Worm (Caenorhabditis elegans) whole organism, L1 larva: ENCODE data around the gene Y22D7AL.4.
A peak's percentile ranks its signal among the peaks of the same experiment; 100 is the strongest.

Experiments
- C04F5.9 ChIP-seq: sonication (generic microtip); optimal IDR thresholded peaks from 2 replicates; lab custom pipeline; 2016; ENCODE audit warnings: missing genetic modification characterization, missing compliant biosample characterization
- C34B4.2 ChIP-seq: sonication (generic microtip); optimal IDR thresholded peaks from 2 replicates; lab custom pipeline; 2017; ENCODE audit warnings: mild to moderate bottlenecking, missing genetic modification characterization, missing compliant biosample characterization
- F16B12.6 ChIP-seq: fragments of 150-350 bp; optimal IDR thresholded peaks from 2 replicates; lab custom pipeline; 2014; ENCODE audit warnings: missing biosample characterization, missing genetic modification characterization
- alr-1 ChIP-seq: fragments of 200-800 bp; sonication (Bioruptor generic); optimal IDR thresholded peaks from 2 replicates; lab custom pipeline; 2018; ENCODE audit warnings: borderline replicate concordance, mild to moderate bottlenecking, missing genetic modification characterization, missing compliant biosample characterization
- blmp-1 ChIP-seq: fragments of 150-350 bp; optimal IDR thresholded peaks from 2 replicates; lab custom pipeline; 2014; ENCODE audit warnings: missing biosample characterization, missing genetic modification characterization
- ceh-8 ChIP-seq: fragments of 200-800 bp; sonication (Bioruptor generic); optimal IDR thresholded peaks from 2 replicates; lab custom pipeline; 2018; ENCODE audit warnings: mild to moderate bottlenecking, missing genetic modification characterization, moderate library complexity, missing compliant biosample characterization
- ceh-82 ChIP-seq, 3 experiments: fragments of 150-350 bp in 1 of 3; sonication (generic microtip) in 2 of 3; optimal IDR thresholded peaks; 2 replicates each; lab custom pipeline; 2014 to 2017; ENCODE audit warnings: missing biosample characterization in 3 of 3, missing genetic modification characterization in 3 of 3
- ceh-88 ChIP-seq: fragments of 200-800 bp; sonication (Bioruptor generic); IDR thresholded peaks from 2 replicates; pipeline ENCODE4 v1.3.6; 2022; ENCODE audit warnings: missing genetic modification characterization, missing compliant biosample characterization
- dsc-1 ChIP-seq: sonication (generic microtip); optimal IDR thresholded peaks from 2 replicates; lab custom pipeline; 2016; ENCODE audit warnings: mild to moderate bottlenecking, missing genetic modification characterization, missing compliant biosample characterization
- efl-1 ChIP-seq, 4 experiments: fragments of 150-350 bp; optimal IDR thresholded peaks in 3 of 4; peaks in 1 of 4; 1 replicate in 1 of 4; 2 replicates in 3 of 4; lab custom pipeline; 2014; ENCODE audit warnings: missing biosample characterization in 2 of 4, missing genetic modification characterization in 2 of 4, missing genetic modification reagents in 2 of 4
- elt-2 ChIP-seq: sonication (generic microtip); optimal IDR thresholded peaks from 2 replicates; lab custom pipeline; 2016; ENCODE audit warnings: missing genetic modification characterization, mild to moderate bottlenecking, inconsistent platforms, missing compliant biosample characterization, missing genetic modification reagents
- elt-3 ChIP-seq, 6 experiments: fragments of 150-350 bp in 1 of 6; sonication (generic microtip); optimal IDR thresholded peaks; 2 replicates each; lab custom pipeline; 2017 to 2018; ENCODE audit warnings: missing biosample characterization in 6 of 6, missing genetic modification characterization in 6 of 6, inconsistent platforms in 1 of 6
- fkh-8 ChIP-seq: sonication (generic microtip); optimal IDR thresholded peaks from 2 replicates; lab custom pipeline; 2016; ENCODE audit warnings: mild to moderate bottlenecking, missing genetic modification characterization, missing compliant biosample characterization
- irx-1 ChIP-seq: sonication (generic microtip); optimal IDR thresholded peaks from 2 replicates; lab custom pipeline; 2016; ENCODE audit warnings: missing genetic modification characterization, missing compliant biosample characterization
- jun-1 ChIP-seq: fragments of 150-350 bp; optimal IDR thresholded peaks from 2 replicates; lab custom pipeline; 2014; ENCODE audit warnings: missing biosample characterization, missing genetic modification reagents, missing genetic modification characterization
- lin-14 ChIP-seq: fragments of 200-800 bp; sonication (Bioruptor generic); optimal IDR thresholded peaks from 2 replicates; lab custom pipeline; 2018; ENCODE audit warnings: mild to moderate bottlenecking, missing genetic modification characterization, moderate library complexity, missing compliant biosample characterization
- lin-35 ChIP-seq, 2 experiments: fragments of 150-350 bp; optimal IDR thresholded peaks; 2 replicates each; lab custom pipeline; 2014; ENCODE audit warnings: missing biosample characterization in 2 of 2, missing genetic modification characterization in 2 of 2, missing genetic modification reagents in 2 of 2
- lsy-2 ChIP-seq, 2 experiments: fragments of 150-350 bp; optimal IDR thresholded peaks; 2 replicates each; lab custom pipeline; 2014; ENCODE audit warnings: missing biosample characterization in 2 of 2, missing genetic modification characterization in 2 of 2
- mab-9 ChIP-seq: fragments of 200-800 bp; sonication (Bioruptor generic); IDR thresholded peaks from 2 replicates; pipeline ENCODE4 v1.3.6; 2022; ENCODE audit warnings: missing genetic modification reagents, missing genetic modification characterization, missing compliant biosample characterization
- mdl-1 ChIP-seq, 2 experiments: fragments of 150-350 bp; optimal IDR thresholded peaks; 2 replicates each; lab custom pipeline; 2014 to 2017; ENCODE audit warnings: missing biosample characterization in 2 of 2, missing genetic modification characterization in 2 of 2, inconsistent platforms in 1 of 2
- mef-2 ChIP-seq: fragments of 150-350 bp; optimal IDR thresholded peaks from 2 replicates; lab custom pipeline; 2014; ENCODE audit warnings: missing biosample characterization, missing genetic modification characterization
- mep-1 ChIP-seq: fragments of 150-350 bp; optimal IDR thresholded peaks from 2 replicates; lab custom pipeline; 2014; ENCODE audit warnings: missing biosample characterization, missing genetic modification characterization
- nhr-19 ChIP-seq: fragments of 200-800 bp; sonication (Bioruptor generic); conservative IDR thresholded peaks from 2 replicates; pipeline ENCODE4 v1.3.6; 2022; ENCODE audit warnings: missing genetic modification characterization, missing compliant biosample characterization
- nhr-20 ChIP-seq: sonication (generic microtip); optimal IDR thresholded peaks from 2 replicates; lab custom pipeline; 2016; ENCODE audit warnings: mild to moderate bottlenecking, missing genetic modification characterization, missing compliant biosample characterization
- nhr-28 ChIP-seq: fragments of 150-350 bp; optimal IDR thresholded peaks from 2 replicates; lab custom pipeline; 2014; ENCODE audit warnings: missing biosample characterization, missing genetic modification characterization
- nhr-47 ChIP-seq: sonication (generic microtip); optimal IDR thresholded peaks from 2 replicates; lab custom pipeline; 2016; ENCODE audit warnings: mild to moderate bottlenecking, missing genetic modification characterization, moderate library complexity, missing compliant biosample characterization
- nhr-71 ChIP-seq: sonication (generic microtip); optimal IDR thresholded peaks from 2 replicates; lab custom pipeline; 2016; ENCODE audit warnings: mild to moderate bottlenecking, missing genetic modification characterization, moderate library complexity, missing compliant biosample characterization
- nhr-77 ChIP-seq: fragments of 150-350 bp; optimal IDR thresholded peaks from 2 replicates; lab custom pipeline; 2014; ENCODE audit warnings: missing biosample characterization, missing genetic modification characterization
- nhr-84 ChIP-seq: sonication (generic microtip); optimal IDR thresholded peaks from 2 replicates; lab custom pipeline; 2017; ENCODE audit warnings: missing biosample characterization, missing genetic modification characterization
- nhr-85 ChIP-seq: sonication (generic microtip); peaks from one replicate; lab custom pipeline; 2016; ENCODE audit warnings: missing genetic modification characterization, inconsistent platforms, missing compliant biosample characterization
- nhr-90 ChIP-seq: sonication (generic microtip); optimal IDR thresholded peaks from 2 replicates; lab custom pipeline; 2016; ENCODE audit warnings: mild to moderate bottlenecking, missing genetic modification characterization, missing compliant biosample characterization; ENCODE audit not compliant: poor library complexity
- pax-3 ChIP-seq: fragments of 200-800 bp; sonication (Bioruptor generic); optimal IDR thresholded peaks from 2 replicates; lab custom pipeline; 2018; ENCODE audit warnings: mild to moderate bottlenecking, missing genetic modification characterization, moderate library complexity, missing compliant biosample characterization
- rnt-1 ChIP-seq: sonication (generic microtip); optimal IDR thresholded peaks from 2 replicates; lab custom pipeline; 2016; ENCODE audit warnings: mild to moderate bottlenecking, missing genetic modification characterization, moderate library complexity, missing compliant biosample characterization
- skn-1 ChIP-seq: fragments of 150-350 bp; optimal IDR thresholded peaks from 2 replicates; lab custom pipeline; 2014; ENCODE audit warnings: missing biosample characterization, missing genetic modification characterization
- snu-23 ChIP-seq: sonication (generic microtip); optimal IDR thresholded peaks from 2 replicates; lab custom pipeline; 2016; ENCODE audit warnings: missing genetic modification characterization, missing compliant biosample characterization
- swsn-7 ChIP-seq: sonication (generic microtip); optimal IDR thresholded peaks from 2 replicates; lab custom pipeline; 2016; ENCODE audit warnings: missing genetic modification characterization, missing compliant biosample characterization
- tbx-2 ChIP-seq: sonication (generic microtip); optimal IDR thresholded peaks from 2 replicates; lab custom pipeline; 2016; ENCODE audit warnings: missing genetic modification characterization, missing compliant biosample characterization
- unc-30 ChIP-seq: sonication (generic microtip); optimal IDR thresholded peaks from 2 replicates; lab custom pipeline; 2017; ENCODE audit warnings: missing biosample characterization, missing genetic modification characterization
- unc-62 ChIP-seq: fragments of 150-350 bp; optimal IDR thresholded peaks from 2 replicates; lab custom pipeline; 2014; ENCODE audit warnings: missing biosample characterization, missing genetic modification reagents, missing genetic modification characterization
- unc-86 ChIP-seq: sonication (generic microtip); optimal IDR thresholded peaks from 2 replicates; lab custom pipeline; 2016; ENCODE audit warnings: missing genetic modification characterization, missing compliant biosample characterization
- xbp-1 ChIP-seq: sonication (generic microtip); optimal IDR thresholded peaks from 2 replicates; lab custom pipeline; 2016; ENCODE audit warnings: missing genetic modification characterization, missing compliant biosample characterization
- zip-4 ChIP-seq: fragments of 200-800 bp; sonication (Bioruptor generic); optimal IDR thresholded peaks from 2 replicates; lab custom pipeline; 2018; ENCODE audit warnings: mild to moderate bottlenecking, missing genetic modification characterization, moderate library complexity, missing compliant biosample characterization
- ztf-11 ChIP-seq, 2 experiments: sonication (generic microtip); optimal IDR thresholded peaks; 2 replicates each; lab custom pipeline; 2016 to 2017; ENCODE audit warnings: missing genetic modification characterization in 2 of 2, missing biosample characterization in 1 of 2, missing compliant biosample characterization in 1 of 2
- ztf-4 ChIP-seq: fragments of 150-350 bp; optimal IDR thresholded peaks from 2 replicates; lab custom pipeline; 2014; ENCODE audit warnings: missing biosample characterization, missing genetic modification characterization

Gene Y22D7AL.4

ce11 chrIII:1604514-1604976, 21.9 kb upstream of the Y22D7AL.4 start, which contains the start of gene Y22D7AL.6:
Y22D7AL.6 (plus strand) TSS chrIII:1604926.
- TF ChIP-seq mab-9: 0 out of 2 replicates have a peak, but pooled peaks have one; percentile 15
- TF ChIP-seq pax-3 (tag; lab: Kevin White, UChicago): no peak
- peak in 1 of 2 experiments; percentile 21 for TF ChIP-seq mdl-1 (tag; optimal IDR thresholded peaks at IDR 0.05; lab: Kevin White, UChicago)
- peak in 1 of 2 experiments; percentile 7 for TF ChIP-seq efl-1 (optimal IDR thresholded peaks at IDR 0.05; lab: Kevin White, UChicago)
- TF ChIP-seq efl-1 (GFP tag; optimal IDR thresholded peaks at IDR 0.05 in 1 of 2; lab: Kevin White, UChicago): peak in 1 of 2 experiments; percentile 36
- TF ChIP-seq nhr-19 (GFP tag; lab: Robert Waterston, UW): peak; percentile 31; the same call in 1 of the 2 replicates
- TF ChIP-seq rnt-1: peak; percentile 26
- peak; percentile 13 for TF ChIP-seq fkh-8 (tag; lab: Kevin White, UChicago)
- no peak for TF ChIP-seq jun-1
- peak; percentile 21 for TF ChIP-seq skn-1 (tag; lab: Kevin White, UChicago)
- no peak for TF ChIP-seq nhr-84
- TF ChIP-seq ceh-82 (tag; optimal IDR thresholded peaks at IDR 0.05; lab: Kevin White, UChicago): peak in 1 of 3 experiments; percentile 13
- TF ChIP-seq tbx-2 (tag; lab: Kevin White, UChicago): peak; percentile 24
- peak; percentile 50 for TF ChIP-seq snu-23 (GFP tag; lab: Kevin White, UChicago)
- TF ChIP-seq unc-30 (tag; lab: Kevin White, UChicago): no peak
- TF ChIP-seq alr-1: no peak
- no peak for TF ChIP-seq ceh-88 (GFP tag; lab: Robert Waterston, UW)
- no peak for TF ChIP-seq ztf-4 (tag; lab: Kevin White, UChicago)
- peak; percentile 36 for TF ChIP-seq xbp-1 (tag; lab: Kevin White, UChicago)
- no peak for TF ChIP-seq C04F5.9 (tag; lab: Kevin White, UChicago)
- TF ChIP-seq nhr-28: no peak
- no peak for TF ChIP-seq zip-4 (GFP tag; lab: Kevin White, UChicago)
- TF ChIP-seq nhr-77: no peak
- no peak for TF ChIP-seq mep-1 (tag; lab: Kevin White, UChicago)
- peak; percentile 6 for TF ChIP-seq swsn-7 (tag; lab: Kevin White, UChicago)
- TF ChIP-seq nhr-47: peak; percentile 60
- TF ChIP-seq ceh-8 (GFP tag; lab: Kevin White, UChicago): no peak
- no peak for TF ChIP-seq unc-62
- no peak for TF ChIP-seq elt-3 (tag; optimal IDR thresholded peaks at IDR 0.05; lab: Kevin White, UChicago)
- TF ChIP-seq dsc-1: peak; percentile 13
- no peak for TF ChIP-seq irx-1 (tag; lab: Kevin White, UChicago)
- peak in 1 of 2 experiments; percentile 14 for TF ChIP-seq ztf-11 (tag; optimal IDR thresholded peaks at IDR 0.05; lab: Kevin White, UChicago)
- TF ChIP-seq nhr-20 (tag; lab: Kevin White, UChicago): peak; percentile 8
- TF ChIP-seq nhr-90 (tag; lab: Kevin White, UChicago): peak; percentile 46
- TF ChIP-seq elt-2 (tag; lab: Kevin White, UChicago): peak; percentile 11
- peak in 1 of 2 experiments; percentile 8 for TF ChIP-seq lin-35 (GFP tag; optimal IDR thresholded peaks at IDR 0.05; lab: Kevin White, UChicago)
- TF ChIP-seq unc-86: no peak
- peak; percentile 86 for TF ChIP-seq blmp-1 (tag; lab: Kevin White, UChicago)
- peak; percentile 4 for TF ChIP-seq lin-14
- TF ChIP-seq mef-2 (tag; lab: Kevin White, UChicago): no peak
- TF ChIP-seq nhr-71: peak; percentile 49
- peak; percentile 25 to 51 for TF ChIP-seq lsy-2 (tag; optimal IDR thresholded peaks at IDR 0.05; lab: Kevin White, UChicago)
- TF ChIP-seq C34B4.2 (tag; lab: Kevin White, UChicago): no peak
- no peak for TF ChIP-seq F16B12.6
- peak; percentile 89 for TF ChIP-seq nhr-85 (tag; lab: Kevin White, UChicago)
- TF ChIP-seq, all 84 proteins: peak for 24
